Worm (Caenorhabditis elegans): ENCODE measurements around the gene nlp-14.
A peak's percentile ranks its signal among the peaks of the same experiment; 100 is the strongest.

Gene nlp-14

DNA sequence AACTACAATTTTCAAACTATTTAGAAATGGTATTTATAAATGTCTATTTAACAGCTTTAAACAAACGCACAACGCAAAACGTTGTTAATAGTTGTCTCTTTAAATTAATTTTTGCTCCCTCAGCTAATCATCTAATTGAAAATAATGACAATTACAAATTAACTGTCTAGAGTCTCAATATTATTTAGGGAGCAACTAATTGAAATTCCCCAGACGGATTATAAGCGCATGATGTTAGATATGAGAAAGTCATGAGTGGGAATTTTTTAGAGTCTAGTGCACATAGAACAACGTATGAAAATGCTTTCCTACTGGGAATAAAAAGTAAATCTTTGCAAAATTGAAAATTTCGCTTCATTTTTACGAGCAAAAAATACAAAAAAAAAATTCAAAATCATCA lies 33.8 kb upstream of the nlp-14 start:
- no peak for TF ChIP-seq ceh-43 (GFP tag; optimal IDR thresholded peaks at IDR 0.05)

DNA sequence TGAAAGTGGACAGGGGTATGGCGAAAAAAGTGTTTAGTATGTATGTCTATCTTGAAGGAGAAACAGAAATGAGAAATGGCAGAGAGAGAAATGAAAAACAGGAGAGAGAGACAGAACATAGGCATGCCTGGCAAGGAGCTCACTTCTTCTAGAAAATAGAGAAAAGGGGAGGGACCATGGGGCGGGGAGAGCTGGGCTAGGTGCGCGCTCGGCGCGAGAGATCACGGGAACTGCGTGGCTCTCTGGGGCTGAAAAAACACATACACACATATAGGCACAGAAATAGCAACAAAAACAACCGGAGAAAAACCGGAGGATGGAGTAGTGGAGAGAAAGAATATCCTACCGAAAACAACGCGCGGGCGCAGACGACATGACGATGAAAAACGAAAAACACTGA lies 32.8 kb upstream of the nlp-14 start:
- TF ChIP-seq pha-4 (tag; optimal IDR thresholded peaks at IDR 0.05) (no peak), tbx-8 (GFP tag; optimal IDR thresholded peaks at IDR 0.05) (no peak), zip-8 (tag; optimal IDR thresholded peaks at IDR 0.05) (no peak), hlh-1 (tag; optimal IDR thresholded peaks at IDR 0.05) (no peak), ham-2 (GFP tag; optimal IDR thresholded peaks at IDR 0.05) (no peak)

DNA sequence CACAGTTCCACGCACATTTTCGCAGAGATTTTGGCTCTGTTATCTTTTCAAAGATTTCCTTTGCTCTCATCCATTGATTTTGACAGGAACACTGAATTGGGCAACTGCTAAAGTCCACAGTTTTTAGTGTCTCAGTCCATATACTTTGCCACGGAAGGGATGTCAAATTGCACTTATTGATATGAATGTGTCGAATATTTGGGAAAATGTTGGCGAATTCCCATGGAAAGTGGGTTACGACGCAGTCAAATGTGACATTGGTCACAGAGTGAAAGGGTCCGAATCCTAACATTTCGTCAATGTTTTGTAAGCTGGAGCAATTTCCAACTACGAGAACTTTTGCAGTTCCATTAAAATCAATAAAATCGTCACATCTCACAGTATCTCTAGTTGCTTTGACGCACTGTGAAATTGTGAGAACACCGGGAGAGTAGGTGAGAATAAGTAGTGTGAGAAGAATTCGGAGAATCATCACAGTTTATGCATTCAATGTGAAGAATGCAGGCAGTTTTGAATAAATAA lies 31.3 kb upstream of the nlp-14 start, which contains the start of gene trk-1:
trk-1 (minus strand) TSS at position 472 of the 522 bp plus-strand sequence.
- TF ChIP-seq zip-8 (tag; optimal IDR thresholded peaks at IDR 0.05) (no peak), ztf-11 (tag; optimal IDR thresholded peaks at IDR 0.05) (no peak), ceh-83 (GFP tag; optimal IDR thresholded peaks at IDR 0.05) (no peak), lin-32 (GFP tag; optimal IDR thresholded peaks at IDR 0.05) (no peak), cnd-1 (tag; optimal IDR thresholded peaks at IDR 0.05) (no peak), ceh-43 (GFP tag; optimal IDR thresholded peaks at IDR 0.05) (no peak), nhr-237 (tag; optimal IDR thresholded peaks at IDR 0.05) (no peak), mep-1 (tag; optimal IDR thresholded peaks at IDR 0.05) (no peak), drap-1 (GFP tag; optimal IDR thresholded peaks at IDR 0.05) (no peak), sptf-1 (tag; optimal IDR thresholded peaks at IDR 0.05) (no peak)

DNA sequence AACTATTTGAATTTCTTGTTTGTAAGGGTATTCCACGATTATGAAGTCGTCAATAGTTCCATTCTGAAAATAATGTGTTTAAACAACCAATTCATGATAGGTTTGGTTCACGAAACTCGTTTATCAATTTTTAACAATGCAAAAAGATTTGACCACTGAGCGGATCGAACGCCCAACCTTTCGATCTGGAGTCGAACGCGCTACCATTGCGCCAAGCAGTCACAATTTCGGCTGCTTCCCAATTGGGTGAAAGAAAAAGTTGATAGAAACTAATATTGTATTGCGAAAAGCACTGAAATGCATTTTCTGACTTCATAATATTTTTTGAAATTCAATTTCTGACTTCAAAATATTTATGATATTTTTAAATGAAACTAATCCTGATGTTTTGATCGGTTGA lies 25.8 kb upstream of the nlp-14 start:
- TF ChIP-seq ceh-83 (GFP tag; optimal IDR thresholded peaks at IDR 0.05) (no peak), bed-3 (GFP tag; optimal IDR thresholded peaks at IDR 0.05) (no peak), lin-32 (GFP tag; optimal IDR thresholded peaks at IDR 0.05) (no peak), nhr-28 (tag; optimal IDR thresholded peaks at IDR 0.05) (no peak), drap-1 (GFP tag; optimal IDR thresholded peaks at IDR 0.05) (no peak), zip-8 (tag; optimal IDR thresholded peaks at IDR 0.05) (no peak), unc-120 (tag; optimal IDR thresholded peaks at IDR 0.05; ENCODE audit: poor library complexity, severe bottlenecking) (no peak), flh-1 (GFP tag; optimal IDR thresholded peaks at IDR 0.05) (no peak), ceh-39 (tag; optimal IDR thresholded peaks at IDR 0.05) (no peak), nhr-76 (tag; optimal IDR thresholded peaks at IDR 0.05) (no peak), sptf-1 (tag; optimal IDR thresholded peaks at IDR 0.05) (no peak), M03D4.4 (tag; optimal IDR thresholded peaks at IDR 0.05) (no peak)

DNA sequence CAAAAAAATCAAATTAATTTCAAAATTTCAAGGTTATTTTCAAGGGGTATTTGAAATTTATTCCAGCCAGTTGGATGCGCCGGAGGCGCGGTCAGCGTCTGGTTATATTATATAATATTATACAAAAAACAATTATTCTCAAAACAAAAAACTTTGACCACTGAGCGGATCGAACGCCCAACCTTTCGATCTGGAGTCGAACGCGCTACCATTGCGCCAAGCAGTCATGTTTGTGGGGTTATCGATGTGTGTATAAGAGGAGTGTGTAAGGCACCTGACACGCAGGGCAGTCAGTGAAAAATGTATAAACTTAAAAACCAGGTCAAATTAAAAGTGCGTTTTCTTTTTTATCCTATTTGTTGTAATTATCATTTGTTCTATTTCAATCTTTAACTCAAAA lies 24.9 kb upstream of the nlp-14 start:
- TF ChIP-seq elt-1 (tag; optimal IDR thresholded peaks at IDR 0.05; ENCODE audit: borderline replicate concordance, insufficient read depth) (no peak), ceh-83 (GFP tag; optimal IDR thresholded peaks at IDR 0.05) (no peak), ztf-11 (tag; optimal IDR thresholded peaks at IDR 0.05) (no peak), blmp-1 (tag; optimal IDR thresholded peaks at IDR 0.05) (no peak), mls-2 (tag; optimal IDR thresholded peaks at IDR 0.05) (no peak), unc-39 (tag; optimal IDR thresholded peaks at IDR 0.05) (no peak), ces-1 (GFP tag; optimal IDR thresholded peaks at IDR 0.05) (no peak), nhr-12 (tag; optimal IDR thresholded peaks at IDR 0.05) (no peak), flh-1 (GFP tag; optimal IDR thresholded peaks at IDR 0.05) (no peak), elt-3 (tag; optimal IDR thresholded peaks at IDR 0.05) (no peak), unc-62 (GFP tag; optimal IDR thresholded peaks at IDR 0.05) (no peak), snpc-4 (tag; optimal IDR thresholded peaks at IDR 0.05) (no peak), sem-2 (GFP tag; optimal IDR thresholded peaks at IDR 0.05) (peak; percentile 7), bed-3 (GFP tag; optimal IDR thresholded peaks at IDR 0.05) (peak; percentile 38), sptf-1 (tag; optimal IDR thresholded peaks at IDR 0.05) (peak; percentile 51), M03D4.4 (tag; optimal IDR thresholded peaks at IDR 0.05) (peak; percentile 45), drap-1 (GFP tag; optimal IDR thresholded peaks at IDR 0.05) (peak; percentile 10), lin-32 (GFP tag; optimal IDR thresholded peaks at IDR 0.05) (peak; percentile 6), lin-13 (tag; optimal IDR thresholded peaks at IDR 0.05) (no peak), zip-8 (tag; optimal IDR thresholded peaks at IDR 0.05) (no peak), mab-5 (tag; optimal IDR thresholded peaks at IDR 0.05) (no peak), cnd-1 (tag; optimal IDR thresholded peaks at IDR 0.05) (peak; percentile 33)

Measured in whole organism, mixed stage, embryonic.